Fruit fly (Drosophila melanogaster) whole organism, pupa: ENCODE results near the gene CG33178.

Experiments used
- CG14655 ChIP-seq: fragments of 200-800 bp; sonication (Bioruptor generic); optimal IDR thresholded peaks from 3 replicates; lab custom pipeline; 2017; ENCODE audit warnings: mild to moderate bottlenecking, missing biosample characterization, missing genetic modification reagents, missing genetic modification characterization
- CG32121 ChIP-seq: fragments of 200-800 bp; sonication (Bioruptor generic); IDR thresholded peaks from 2 replicates; pipeline ENCODE4 v1.3.6; 2022; ENCODE audit warnings: missing biosample characterization, missing genetic modification characterization
- EcR ChIP-seq: fragments of 200-800 bp; sonication (Bioruptor generic); optimal IDR thresholded peaks from 3 replicates; lab custom pipeline; 2019; ENCODE audit warnings: missing biosample characterization, missing genetic modification characterization, mild to moderate bottlenecking, moderate library complexity, missing genetic modification reagents
- Ets98B ChIP-seq: fragments of 200-800 bp; sonication (Bioruptor generic); IDR thresholded peaks from 2 replicates; pipeline ENCODE4 v1.3.6; 2022; ENCODE audit warnings: missing biosample characterization, missing genetic modification characterization
- Snoo ChIP-seq: fragments of 200-800 bp; sonication (Bioruptor generic); optimal IDR thresholded peaks from 3 replicates; lab custom pipeline; 2017; ENCODE audit warnings: missing biosample characterization, mild to moderate bottlenecking, missing genetic modification characterization, inconsistent platforms
- fd96Ca ChIP-seq: fragments of 200-800 bp; sonication (Bioruptor generic); IDR thresholded peaks from 3 replicates; pipeline ENCODE4 v1.3.6; 2022; ENCODE audit warnings: missing biosample characterization, missing genetic modification characterization
- gl ChIP-seq: fragments of 200-800 bp; sonication (Bioruptor generic); optimal IDR thresholded peaks from 2 replicates; lab custom pipeline; 2018; ENCODE audit warnings: missing biosample characterization, mild to moderate bottlenecking, missing genetic modification characterization

dm6 chrX:15062619-15063018, 20.0 kb upstream of the CG33178 start:
- TF ChIP-seq fd96Ca (no peak), EcR (GFP tag; lab: Kevin White, UChicago) (no peak), CG14655 (GFP tag; lab: Kevin White, UChicago) (no peak), Ets98B (GFP tag; lab: Robert Waterston, UW) (no peak), gl (tag; lab: Kevin White, UChicago) (no peak), CG32121 (GFP tag; lab: Robert Waterston, UW) (no peak), Snoo (tag; lab: Kevin White, UChicago) (no peak)
